Worm (Caenorhabditis elegans) whole organism, young adult: Measurements from ENCODE around the gene abts-4.

Experiments used
- B0019.2 ChIP-seq: fragments of 200-800 bp; sonication (Bioruptor generic); conservative IDR thresholded peaks from 2 replicates; pipeline ENCODE4 v1.3.6; 2022; ENCODE audit warnings: missing genetic modification reagents, missing genetic modification characterization, missing compliant biosample characterization
- B0261.1 ChIP-seq: sonication (generic microtip); optimal IDR thresholded peaks from 2 replicates; lab custom pipeline; 2016; ENCODE audit warnings: mild to moderate bottlenecking, missing genetic modification characterization, moderate library complexity, missing compliant biosample characterization
- F10E7.11 ChIP-seq: sonication (generic microtip); optimal IDR thresholded peaks from 2 replicates; lab custom pipeline; 2017; ENCODE audit warnings: mild to moderate bottlenecking, missing genetic modification characterization, moderate library complexity, missing compliant biosample characterization
- F23B12.7 ChIP-seq: sonication (generic microtip); optimal IDR thresholded peaks from 2 replicates; lab custom pipeline; 2017; ENCODE audit warnings: missing genetic modification characterization, mild to moderate bottlenecking, missing compliant biosample characterization, antibody characterized with exemption, moderate library complexity; ENCODE audit not compliant: insufficient read depth
- F33H1.4 ChIP-seq: fragments of 200-800 bp; sonication (Bioruptor generic); IDR thresholded peaks from 2 replicates; pipeline ENCODE4 v1.3.6; 2022; ENCODE audit warnings: missing genetic modification reagents, missing genetic modification characterization, missing compliant biosample characterization
- F37B4.10 ChIP-seq: fragments of 200-800 bp; sonication (Bioruptor generic); IDR thresholded peaks from 2 replicates; pipeline ENCODE4 v1.3.6; 2022; ENCODE audit warnings: missing genetic modification characterization, missing compliant biosample characterization
- F52B5.7 ChIP-seq: sonication (generic microtip); optimal IDR thresholded peaks from 2 replicates; lab custom pipeline; 2016; ENCODE audit warnings: mild to moderate bottlenecking, missing genetic modification characterization, missing compliant biosample characterization
- F57A8.1 ChIP-seq: fragments of 200-800 bp; sonication (Bioruptor generic); optimal IDR thresholded peaks from 2 replicates; lab custom pipeline; 2018; ENCODE audit warnings: mild to moderate bottlenecking, missing genetic modification characterization, moderate library complexity, missing compliant biosample characterization
- F57C9.4 ChIP-seq: sonication (generic microtip); optimal IDR thresholded peaks from 2 replicates; lab custom pipeline; 2017; ENCODE audit warnings: mild to moderate bottlenecking, missing genetic modification characterization, missing compliant biosample characterization
- T07F8.4 ChIP-seq: sonication (generic microtip); optimal IDR thresholded peaks from 2 replicates; lab custom pipeline; 2016; ENCODE audit warnings: mild to moderate bottlenecking, missing genetic modification characterization, moderate library complexity, missing compliant biosample characterization
- Y95B8A.8 ChIP-seq: fragments of 200-800 bp; sonication (Bioruptor generic); IDR thresholded peaks from 2 replicates; pipeline ENCODE4 v1.3.6; 2022; ENCODE audit warnings: missing genetic modification reagents, missing genetic modification characterization, missing compliant biosample characterization
- ama-1 ChIP-seq, 3 experiments: fragments of 150-350 bp in 1 of 3; sonication (generic microtip) in 2 of 3; optimal IDR thresholded peaks; 2 replicates each; lab custom pipeline; 2014 to 2018; ENCODE audit warnings: missing biosample characterization in 2 of 3, missing genetic modification characterization in 2 of 3, missing genetic modification reagents in 2 of 3
- aptf-2 ChIP-seq: fragments of 200-800 bp; sonication (Bioruptor generic); conservative IDR thresholded peaks from 2 replicates; pipeline ENCODE4 v1.3.6; 2022; ENCODE audit warnings: missing genetic modification reagents, missing genetic modification characterization, missing compliant biosample characterization
- attf-5 ChIP-seq: fragments of 200-800 bp; sonication (Bioruptor generic); optimal IDR thresholded peaks from 2 replicates; lab custom pipeline; 2018; ENCODE audit warnings: mild to moderate bottlenecking, missing genetic modification characterization, missing compliant biosample characterization
- attf-6 ChIP-seq: fragments of 200-800 bp; sonication (Bioruptor generic); IDR thresholded peaks from 2 replicates; pipeline ENCODE4 v1.3.6; 2022; ENCODE audit warnings: missing genetic modification reagents, missing genetic modification characterization, missing compliant biosample characterization
- cebp-2 ChIP-seq: fragments of 200-800 bp; sonication (Bioruptor generic); IDR thresholded peaks from 2 replicates; pipeline ENCODE4 v1.3.6; 2022; ENCODE audit warnings: missing genetic modification characterization, missing compliant biosample characterization
- ceh-100 ChIP-seq: fragments of 200-800 bp; sonication (Bioruptor generic); IDR thresholded peaks from 2 replicates; pipeline ENCODE4 v1.3.6; 2022; ENCODE audit warnings: missing genetic modification reagents, missing genetic modification characterization, missing compliant biosample characterization
- chd-7 ChIP-seq: sonication (generic microtip); optimal IDR thresholded peaks from 2 replicates; lab custom pipeline; 2016; ENCODE audit warnings: mild to moderate bottlenecking, missing genetic modification characterization, moderate library complexity, missing compliant biosample characterization
- egl-18 ChIP-seq: fragments of 200-800 bp; sonication (Bioruptor generic); IDR thresholded peaks from 2 replicates; pipeline ENCODE4 v1.3.6; 2022; ENCODE audit warnings: missing genetic modification reagents, missing genetic modification characterization, missing compliant biosample characterization
- ets-4 ChIP-seq: fragments of 200-800 bp; sonication (Bioruptor generic); optimal IDR thresholded peaks from 2 replicates; lab custom pipeline; 2018; ENCODE audit warnings: mild to moderate bottlenecking, missing genetic modification characterization, missing compliant biosample characterization
- fkh-3 ChIP-seq: sonication (generic microtip); optimal IDR thresholded peaks from 2 replicates; lab custom pipeline; 2016; ENCODE audit warnings: mild to moderate bottlenecking, missing genetic modification characterization, missing compliant biosample characterization
- him-1 ChIP-seq: sonication (generic microtip); optimal IDR thresholded peaks from 2 replicates; lab custom pipeline; 2016; ENCODE audit warnings: missing genotype, missing genetic modification reagents, missing genetic modification characterization, missing compliant biosample characterization
- hmg-20 ChIP-seq: fragments of 200-800 bp; sonication (Bioruptor generic); IDR thresholded peaks from 2 replicates; pipeline ENCODE4 v1.3.6; 2022; ENCODE audit warnings: missing genetic modification reagents, missing genetic modification characterization, missing compliant biosample characterization
- hrde-1 ChIP-seq: sonication (generic microtip); optimal IDR thresholded peaks from 2 replicates; lab custom pipeline; 2016; ENCODE audit warnings: missing genetic modification characterization, mild to moderate bottlenecking, missing compliant biosample characterization, moderate library complexity, missing genotype, missing genetic modification reagents, borderline replicate concordance
- let-526 ChIP-seq: fragments of 200-800 bp; sonication (Bioruptor generic); IDR thresholded peaks from 2 replicates; pipeline ENCODE4 v1.3.6; 2022; ENCODE audit warnings: missing genetic modification reagents, missing genetic modification characterization, missing compliant biosample characterization
- lin-26 ChIP-seq: fragments of 200-800 bp; sonication (Bioruptor generic); IDR thresholded peaks from 2 replicates; pipeline ENCODE4 v1.3.6; 2022; ENCODE audit warnings: missing genetic modification reagents, missing genetic modification characterization, missing compliant biosample characterization
- lin-35 ChIP-seq, 3 experiments: fragments of 150-350 bp in 2 of 3; sonication (generic microtip) in 1 of 3; optimal IDR thresholded peaks; 2 replicates each; lab custom pipeline; 2014 to 2018; ENCODE audit warnings: missing biosample characterization in 3 of 3, missing genetic modification characterization in 3 of 3, missing genetic modification reagents in 3 of 3
- lin-54 ChIP-seq: fragments of 200-800 bp; sonication (Bioruptor generic); optimal IDR thresholded peaks from 2 replicates; lab custom pipeline; 2018; ENCODE audit warnings: mild to moderate bottlenecking, missing genetic modification characterization, missing compliant biosample characterization
- madf-10 ChIP-seq: sonication (generic microtip); optimal IDR thresholded peaks from 2 replicates; lab custom pipeline; 2016; ENCODE audit warnings: mild to moderate bottlenecking, missing genetic modification characterization, missing compliant biosample characterization
- madf-6 ChIP-seq: fragments of 200-800 bp; sonication (Bioruptor generic); IDR thresholded peaks from 2 replicates; pipeline ENCODE4 v1.3.6; 2022; ENCODE audit warnings: missing genetic modification reagents, missing genetic modification characterization, missing compliant biosample characterization
- madf-8 ChIP-seq: fragments of 200-800 bp; sonication (Bioruptor generic); conservative IDR thresholded peaks from 2 replicates; pipeline ENCODE4 v1.3.6; 2022; ENCODE audit warnings: missing genetic modification reagents, missing genetic modification characterization, missing compliant biosample characterization
- mcd-1 ChIP-seq: fragments of 200-800 bp; sonication (Bioruptor generic); IDR thresholded peaks from 2 replicates; pipeline ENCODE4 v1.3.6; 2022; ENCODE audit warnings: missing genetic modification reagents, missing genetic modification characterization, missing compliant biosample characterization
- mxl-1 ChIP-seq: sonication (generic microtip); optimal IDR thresholded peaks from 2 replicates; lab custom pipeline; 2016; ENCODE audit warnings: missing genetic modification characterization, missing compliant biosample characterization
- nfya-1 ChIP-seq: sonication (generic microtip); optimal IDR thresholded peaks from 2 replicates; lab custom pipeline; 2017; ENCODE audit warnings: antibody characterized with exemption, missing compliant biosample characterization, missing genetic modification characterization, borderline replicate concordance; ENCODE audit not compliant: insufficient read depth
- nhr-27 ChIP-seq: fragments of 200-800 bp; sonication (Bioruptor generic); optimal IDR thresholded peaks from 2 replicates; lab custom pipeline; 2018; ENCODE audit warnings: mild to moderate bottlenecking, missing genetic modification characterization, moderate library complexity, missing compliant biosample characterization
- nhr-80 ChIP-seq: sonication (generic microtip); optimal IDR thresholded peaks from 2 replicates; lab custom pipeline; 2016; ENCODE audit warnings: missing genetic modification characterization, missing compliant biosample characterization
- pbrm-1 ChIP-seq: fragments of 200-800 bp; sonication (Bioruptor generic); IDR thresholded peaks from 2 replicates; pipeline ENCODE4 v1.3.6; 2022; ENCODE audit warnings: missing genetic modification reagents, missing genetic modification characterization, missing compliant biosample characterization
- snpc-1.3 ChIP-seq: sonication (generic microtip); optimal IDR thresholded peaks from 2 replicates; lab custom pipeline; 2017; ENCODE audit warnings: missing genetic modification characterization, mild to moderate bottlenecking, missing compliant biosample characterization, antibody characterized with exemption, moderate library complexity, missing genotype, missing genetic modification reagents; ENCODE audit not compliant: insufficient read depth
- snpc-4 ChIP-seq, 5 experiments: fragments of 150-350 bp in 1 of 5; sonication (generic microtip) in 4 of 5; optimal IDR thresholded peaks; 2 replicates each; lab custom pipeline; 2014 to 2018; ENCODE audit warnings: missing genetic modification characterization in 5 of 5, missing biosample characterization in 3 of 5, antibody characterized with exemption in 2 of 5, mild to moderate bottlenecking in 2 of 5, missing compliant biosample characterization in 2 of 5, missing genotype in 2 of 5, moderate library complexity in 2 of 5, missing genetic modification reagents in 1 of 5
- tbp1 ChIP-seq: fragments of 200-800 bp; sonication (Bioruptor generic); optimal IDR thresholded peaks from 2 replicates; lab custom pipeline; 2018; ENCODE audit warnings: mild to moderate bottlenecking, missing genetic modification characterization, missing compliant biosample characterization
- xnd-1 ChIP-seq: sonication (generic microtip); optimal IDR thresholded peaks from 2 replicates; lab custom pipeline; 2016; ENCODE audit warnings: missing genotype, missing genetic modification reagents, missing genetic modification characterization, missing compliant biosample characterization
- ztf-22 ChIP-seq: fragments of 200-800 bp; sonication (Bioruptor generic); optimal IDR thresholded peaks from 2 replicates; lab custom pipeline; 2018; ENCODE audit warnings: mild to moderate bottlenecking, missing genetic modification characterization, moderate library complexity, missing compliant biosample characterization
- ztf-26 ChIP-seq: sonication (generic microtip); optimal IDR thresholded peaks from 2 replicates; lab custom pipeline; 2017; ENCODE audit warnings: missing genetic modification characterization, missing compliant biosample characterization
- ztf-28 ChIP-seq: fragments of 200-800 bp; sonication (Bioruptor generic); IDR thresholded peaks from 2 replicates; pipeline ENCODE4 v1.3.6; 2022; ENCODE audit warnings: missing genetic modification reagents, missing genetic modification characterization, missing compliant biosample characterization

The abts-4 gene

DNA sequence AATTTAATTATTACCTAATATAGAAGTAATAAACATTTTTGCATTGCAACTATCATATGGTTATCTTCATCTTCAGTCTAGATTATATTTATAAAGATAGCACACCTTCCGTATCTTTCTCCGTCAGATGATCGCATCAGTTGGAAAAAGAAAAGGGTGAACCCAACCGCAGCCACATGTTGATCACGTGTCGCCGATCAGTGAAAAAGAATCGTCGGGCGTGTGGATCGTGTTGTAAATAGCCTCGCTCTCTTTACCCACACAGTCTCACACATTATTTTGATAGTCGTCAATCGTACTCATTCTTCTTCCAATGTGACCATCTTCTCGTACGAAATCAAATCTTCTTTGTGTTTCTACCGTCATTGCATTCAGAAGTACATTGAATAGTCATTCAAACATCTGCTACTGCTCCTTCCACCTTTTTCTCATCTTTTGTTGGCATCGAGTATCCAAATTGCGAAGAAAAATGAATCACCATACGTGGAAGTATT is 17.6 kb downstream of the abts-4 start (continued):
- TF ChIP-seq mxl-1 (tag; lab: Kevin White, UChicago): no peak
- TF ChIP-seq xnd-1 (tag; lab: Kevin White, UChicago): no peak
- TF ChIP-seq cebp-2: 0 out of 2 replicates have a peak, but pooled peaks have one; percentile 75
- TF ChIP-seq aptf-2 (GFP tag; lab: Robert Waterston, UW): no peak
- TF ChIP-seq snpc-1.3 (tag; lab: Kevin White, UChicago): no peak
- TF ChIP-seq lin-35 (GFP tag; optimal IDR thresholded peaks at IDR 0.05; lab: Kevin White, UChicago): peak in 1 of 3 experiments; percentile 66
- TF ChIP-seq ets-4 (GFP tag; lab: Kevin White, UChicago): no peak
- 0 out of 2 replicates have a peak, but pooled peaks have one; percentile 23 for TF ChIP-seq F33H1.4 (GFP tag; lab: Robert Waterston, UW)
- TF ChIP-seq F57C9.4 (tag; lab: Kevin White, UChicago): no peak
- TF ChIP-seq him-1 (tag; lab: Kevin White, UChicago): no peak
- TF ChIP-seq nfya-1: no peak
- TF ChIP-seq T07F8.4: no peak
- TF ChIP-seq F57A8.1: no peak
- peak; percentile 70 for TF ChIP-seq attf-5 (GFP tag; lab: Kevin White, UChicago)
- TF ChIP-seq ceh-100 (GFP tag; lab: Robert Waterston, UW): peak; percentile 38; the same call in 1 of the 2 replicates
- TF ChIP-seq B0261.1 (tag; lab: Kevin White, UChicago): peak; percentile 9
- TF ChIP-seq snpc-4 (GFP tag; optimal IDR thresholded peaks at IDR 0.05; lab: Kevin White, UChicago): no peak
- TF ChIP-seq snpc-4 (tag; optimal IDR thresholded peaks at IDR 0.05; lab: Kevin White, UChicago): peak; percentile 11 to 67 (median 41)
- TF ChIP-seq attf-6 (GFP tag; lab: Robert Waterston, UW): 0 out of 2 replicates have a peak, but pooled peaks have one; percentile 30
- TF ChIP-seq Y95B8A.8 (GFP tag; lab: Robert Waterston, UW): peak; percentile 49; the same call in 1 of the 2 replicates
- no peak for TF ChIP-seq madf-8 (GFP tag; lab: Robert Waterston, UW)
- TF ChIP-seq mcd-1 (GFP tag; lab: Robert Waterston, UW): peak; percentile 47; the same call in 1 of the 2 replicates
- TF ChIP-seq B0019.2 (GFP tag; lab: Robert Waterston, UW): no peak; the same call in 1 of the 2 replicates
- TF ChIP-seq pbrm-1 (GFP tag; lab: Robert Waterston, UW): peak; percentile 82; the same call in 1 of the 2 replicates
- peak; percentile 61; the same call in 1 of the 2 replicates for TF ChIP-seq let-526 (GFP tag; lab: Robert Waterston, UW)
- TF ChIP-seq hrde-1: no peak
- TF ChIP-seq F52B5.7 (tag; lab: Kevin White, UChicago): peak; percentile 74
- TF ChIP-seq ama-1 (optimal IDR thresholded peaks at IDR 0.05; lab: Kevin White, UChicago): peak; percentile 94
- TF ChIP-seq ama-1 (GFP tag; optimal IDR thresholded peaks at IDR 0.05; lab: Kevin White, UChicago): peak in 1 of 2 experiments; percentile 55
- TF ChIP-seq F23B12.7 (tag; lab: Kevin White, UChicago): peak; percentile 4
- TF ChIP-seq nhr-80 (tag; lab: Kevin White, UChicago): peak; percentile 81

DNA sequence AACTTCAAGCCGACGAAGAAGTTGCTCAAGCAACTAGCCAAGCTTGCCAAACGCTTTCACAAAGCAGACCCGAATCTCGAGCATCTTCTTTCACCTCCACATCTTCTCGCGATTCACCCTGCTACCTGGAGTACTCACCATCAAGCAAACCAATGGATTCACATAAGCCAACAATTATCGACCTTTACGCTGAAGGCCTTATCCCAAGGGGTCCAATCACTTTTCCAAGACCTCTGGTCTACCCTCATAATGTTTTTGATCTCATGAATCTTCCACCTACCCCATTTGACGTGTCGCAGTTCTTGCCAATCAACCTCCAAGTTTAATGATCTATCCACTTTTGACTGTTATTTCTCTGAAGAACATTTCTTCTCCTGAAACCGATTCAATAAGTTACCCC is 18.2 kb downstream of the abts-4 start:
- 0 out of 2 replicates have a peak, but pooled peaks have one; percentile 18 for TF ChIP-seq hmg-20 (GFP tag; lab: Robert Waterston, UW)
- 0 out of 2 replicates have a peak, but pooled peaks have one; percentile 6 for TF ChIP-seq Y95B8A.8 (GFP tag; lab: Robert Waterston, UW)
- peak; percentile 17 for TF ChIP-seq ama-1 (optimal IDR thresholded peaks at IDR 0.05; lab: Kevin White, UChicago)
- TF ChIP-seq ama-1 (GFP tag; optimal IDR thresholded peaks at IDR 0.05; lab: Kevin White, UChicago): no peak
- TF ChIP-seq lin-26: no peak
- no peak for TF ChIP-seq tbp1 (GFP tag; lab: Kevin White, UChicago)
- TF ChIP-seq, all 124 proteins: peak for 3

DNA sequence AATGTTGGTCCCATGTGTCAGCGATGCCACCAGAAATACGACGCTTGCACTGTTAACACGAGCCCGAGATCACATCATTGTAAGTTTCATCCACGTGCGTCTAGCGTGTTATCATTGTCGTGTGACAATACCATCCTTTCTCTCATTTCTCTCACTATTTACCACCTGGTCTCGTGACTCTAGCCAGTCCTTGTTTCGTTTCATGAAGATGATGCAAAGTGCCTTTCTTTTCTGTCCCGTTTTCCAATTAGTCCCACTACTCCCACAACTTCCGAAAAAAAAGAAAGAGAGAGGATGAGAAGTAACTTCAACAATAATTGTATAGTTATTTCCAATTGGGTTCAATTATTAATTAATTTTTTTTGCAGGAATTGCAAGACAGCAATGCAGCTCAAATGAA is 18.6 kb downstream of the abts-4 start:
- TF ChIP-seq chd-7 (peak; percentile 2), nhr-27 (no peak), let-526 (GFP tag; lab: Robert Waterston, UW) (no peak), ztf-28 (GFP tag; lab: Robert Waterston, UW) (no peak), ztf-26 (tag; lab: Kevin White, UChicago) (no peak), F37B4.10 (GFP tag; lab: Robert Waterston, UW) (no peak), madf-10 (peak; percentile 25), egl-18 (GFP tag; lab: Robert Waterston, UW) (no peak), lin-54 (GFP tag; lab: Kevin White, UChicago) (peak; percentile 10), fkh-3 (tag; lab: Kevin White, UChicago) (no peak), F10E7.11 (tag; lab: Kevin White, UChicago) (no peak), ztf-22 (GFP tag; lab: Kevin White, UChicago) (no peak), madf-6 (GFP tag; lab: Robert Waterston, UW) (no peak), B0019.2 (GFP tag; lab: Robert Waterston, UW) (no peak)
